Fruit fly (Drosophila melanogaster) whole organism, larva: Measurements from ENCODE around the gene CG11898.

Experiments
- noc ChIP-seq: fragments of 200-800 bp; sonication (Bioruptor generic); optimal IDR thresholded peaks from 3 replicates; lab custom pipeline; 2019; ENCODE audit warnings: missing biosample characterization, mild to moderate bottlenecking, missing genetic modification characterization, moderate library complexity

The CG11898 gene

dm6 chr3R:29164930-29165693 is at the start of gene CG11898:
Gene CG11898 (plus strand): TSS chr3R:29165643.
- peak; percentile 39 for TF ChIP-seq noc

- peak; percentile 2 for TF ChIP-seq noc
Measured at dm6 chr3R:29116167-29116725, 49.2 kb upstream of the CG11898 start, which contains the start of gene Atg14. Gene Atg14 (plus strand): TSS chr3R:29116391.

- peak; percentile 63 for TF ChIP-seq noc
Measured at dm6 chr3R:29122817-29123611, 42.4 kb upstream of the CG11898 start, which contains the start of the genes yem and Ctl2. Gene yem (minus strand): TSS chr3R:29122879. Gene Ctl2 (plus strand): TSS chr3R:29123370.

dm6 chr3R:29124128-29124527 is 41.3 kb upstream of the CG11898 start:
- peak; percentile 57 for TF ChIP-seq noc

dm6 chr3R:29130902-29131621 is 34.4 kb upstream of the CG11898 start, which contains the start of the genes dgt6 and Vha100-1:
Gene dgt6 (minus strand): TSS chr3R:29130972.
Gene Vha100-1 (plus strand): TSS chr3R:29131193.
- TF ChIP-seq noc, result peak; percentile 16

dm6 chr3R:29138407-29138806 is 27.0 kb upstream of the CG11898 start, which contains the start of the genes Alg13 and superdeath:
Gene Alg13 (minus strand): TSS chr3R:29138573.
Gene superdeath (plus strand): TSS chr3R:29138662.
- TF ChIP-seq noc, result no peak

- TF ChIP-seq noc, result no peak
Measured at dm6 chr3R:29138961-29139527, 26.4 kb upstream of the CG11898 start.

dm6 chr3R:29139767-29140755 is 25.4 kb upstream of the CG11898 start:
- TF ChIP-seq noc, result no peak

dm6 chr3R:29146710-29147109 is 18.7 kb upstream of the CG11898 start, which contains the start of gene CG14511:
Gene CG14511 (minus strand): TSS chr3R:29146893.
- TF ChIP-seq noc, result no peak

dm6 chr3R:29148072-29148471 is 17.4 kb upstream of the CG11898 start, which contains the start of the genes CG11882 and Pglym78:
Gene CG11882 (minus strand): TSS chr3R:29148172.
Gene Pglym78 (plus strand): TSS chr3R:29148248.
- peak; percentile 27 for TF ChIP-seq noc

dm6 chr3R:29151621-29152092 is 13.8 kb upstream of the CG11898 start, which contains the start of gene eIF2D:
Gene eIF2D (minus strand): TSS chr3R:29151794.
- peak; percentile 52 for TF ChIP-seq noc

dm6 chr3R:29153197-29153644 is 12.2 kb upstream of the CG11898 start, which contains the start of the genes Slbp and Rpn2:
Gene Slbp (minus strand): TSS chr3R:29153266.
Gene Rpn2 (plus strand): TSS chr3R:29153524.
- peak; percentile 65 for TF ChIP-seq noc
